Worm (Caenorhabditis elegans) whole organism, L1 larva: ENCODE measurements around the gene cyp-13A12.
A peak's percentile ranks its signal among the peaks of the same experiment; 100 is the strongest.

ENCODE experiments used
- C04F5.9 ChIP-seq: sonication (generic microtip); optimal IDR thresholded peaks from 2 replicates; lab custom pipeline; 2016; ENCODE audit warnings: missing genetic modification characterization, missing compliant biosample characterization
- C16A3.4 ChIP-seq: fragments of 150-350 bp; optimal IDR thresholded peaks from 2 replicates; lab custom pipeline; 2014; ENCODE audit warnings: missing biosample characterization, missing genetic modification characterization
- C34B4.2 ChIP-seq: sonication (generic microtip); optimal IDR thresholded peaks from 2 replicates; lab custom pipeline; 2017; ENCODE audit warnings: mild to moderate bottlenecking, missing genetic modification characterization, missing compliant biosample characterization
- F16B12.6 ChIP-seq: fragments of 150-350 bp; optimal IDR thresholded peaks from 2 replicates; lab custom pipeline; 2014; ENCODE audit warnings: missing biosample characterization, missing genetic modification characterization
- alr-1 ChIP-seq: fragments of 200-800 bp; sonication (Bioruptor generic); optimal IDR thresholded peaks from 2 replicates; lab custom pipeline; 2018; ENCODE audit warnings: borderline replicate concordance, mild to moderate bottlenecking, missing genetic modification characterization, missing compliant biosample characterization
- blmp-1 ChIP-seq: fragments of 150-350 bp; optimal IDR thresholded peaks from 2 replicates; lab custom pipeline; 2014; ENCODE audit warnings: missing biosample characterization, missing genetic modification characterization
- ceh-88 ChIP-seq: fragments of 200-800 bp; sonication (Bioruptor generic); IDR thresholded peaks from 2 replicates; pipeline ENCODE4 v1.3.6; 2022; ENCODE audit warnings: missing genetic modification characterization, missing compliant biosample characterization
- efl-1 ChIP-seq, 4 experiments: fragments of 150-350 bp; optimal IDR thresholded peaks in 3 of 4; peaks in 1 of 4; 1 replicate in 1 of 4; 2 replicates in 3 of 4; lab custom pipeline; 2014; ENCODE audit warnings: missing biosample characterization in 2 of 4, missing genetic modification characterization in 2 of 4, missing genetic modification reagents in 2 of 4
- egl-27 ChIP-seq, 2 experiments: fragments of 150-350 bp in 1 of 2; sonication (generic microtip); optimal IDR thresholded peaks; 3 replicates each; lab custom pipeline; 2017 to 2018; ENCODE audit warnings: missing biosample characterization in 2 of 2, missing genetic modification characterization in 2 of 2, missing genetic modification reagents in 2 of 2
- elt-3 ChIP-seq, 6 experiments: fragments of 150-350 bp in 1 of 6; sonication (generic microtip); optimal IDR thresholded peaks; 2 replicates each; lab custom pipeline; 2017 to 2018; ENCODE audit warnings: missing biosample characterization in 6 of 6, missing genetic modification characterization in 6 of 6, inconsistent platforms in 1 of 6
- hlh-4 ChIP-seq: sonication (generic microtip); optimal IDR thresholded peaks from 2 replicates; lab custom pipeline; 2016; ENCODE audit warnings: mild to moderate bottlenecking, missing genetic modification characterization, missing compliant biosample characterization
- irx-1 ChIP-seq: sonication (generic microtip); optimal IDR thresholded peaks from 2 replicates; lab custom pipeline; 2016; ENCODE audit warnings: missing genetic modification characterization, missing compliant biosample characterization
- isw-1 ChIP-seq: fragments of 200-800 bp; sonication (Bioruptor generic); IDR thresholded peaks from 2 replicates; pipeline ENCODE4 v1.3.6; 2022; ENCODE audit warnings: missing genetic modification characterization, missing compliant biosample characterization
- jun-1 ChIP-seq: fragments of 150-350 bp; optimal IDR thresholded peaks from 2 replicates; lab custom pipeline; 2014; ENCODE audit warnings: missing biosample characterization, missing genetic modification reagents, missing genetic modification characterization
- lin-14 ChIP-seq: fragments of 200-800 bp; sonication (Bioruptor generic); optimal IDR thresholded peaks from 2 replicates; lab custom pipeline; 2018; ENCODE audit warnings: mild to moderate bottlenecking, missing genetic modification characterization, moderate library complexity, missing compliant biosample characterization
- lin-35 ChIP-seq, 2 experiments: fragments of 150-350 bp; optimal IDR thresholded peaks; 2 replicates each; lab custom pipeline; 2014; ENCODE audit warnings: missing biosample characterization in 2 of 2, missing genetic modification characterization in 2 of 2, missing genetic modification reagents in 2 of 2
- lir-3 ChIP-seq: sonication (generic microtip); optimal IDR thresholded peaks from 2 replicates; lab custom pipeline; 2016; ENCODE audit warnings: mild to moderate bottlenecking, missing genetic modification characterization, moderate library complexity, missing compliant biosample characterization; ENCODE audit not compliant: poor library complexity
- lsy-2 ChIP-seq, 2 experiments: fragments of 150-350 bp; optimal IDR thresholded peaks; 2 replicates each; lab custom pipeline; 2014; ENCODE audit warnings: missing biosample characterization in 2 of 2, missing genetic modification characterization in 2 of 2
- mab-9 ChIP-seq: fragments of 200-800 bp; sonication (Bioruptor generic); IDR thresholded peaks from 2 replicates; pipeline ENCODE4 v1.3.6; 2022; ENCODE audit warnings: missing genetic modification reagents, missing genetic modification characterization, missing compliant biosample characterization
- mdl-1 ChIP-seq, 2 experiments: fragments of 150-350 bp; optimal IDR thresholded peaks; 2 replicates each; lab custom pipeline; 2014 to 2017; ENCODE audit warnings: missing biosample characterization in 2 of 2, missing genetic modification characterization in 2 of 2, inconsistent platforms in 1 of 2
- mep-1 ChIP-seq: fragments of 150-350 bp; optimal IDR thresholded peaks from 2 replicates; lab custom pipeline; 2014; ENCODE audit warnings: missing biosample characterization, missing genetic modification characterization
- nhr-11 ChIP-seq: fragments of 150-350 bp; optimal IDR thresholded peaks from 2 replicates; lab custom pipeline; 2014; ENCODE audit warnings: missing biosample characterization, missing genetic modification characterization
- nhr-12 ChIP-seq: sonication (generic microtip); optimal IDR thresholded peaks from 2 replicates; lab custom pipeline; 2017; ENCODE audit warnings: missing biosample characterization, missing genetic modification characterization
- nhr-19 ChIP-seq: fragments of 200-800 bp; sonication (Bioruptor generic); conservative IDR thresholded peaks from 2 replicates; pipeline ENCODE4 v1.3.6; 2022; ENCODE audit warnings: missing genetic modification characterization, missing compliant biosample characterization
- nhr-20 ChIP-seq: sonication (generic microtip); optimal IDR thresholded peaks from 2 replicates; lab custom pipeline; 2016; ENCODE audit warnings: mild to moderate bottlenecking, missing genetic modification characterization, missing compliant biosample characterization
- nhr-237 ChIP-seq: fragments of 150-350 bp; optimal IDR thresholded peaks from 2 replicates; lab custom pipeline; 2014; ENCODE audit warnings: missing biosample characterization, missing genetic modification characterization
- nhr-71 ChIP-seq: sonication (generic microtip); optimal IDR thresholded peaks from 2 replicates; lab custom pipeline; 2016; ENCODE audit warnings: mild to moderate bottlenecking, missing genetic modification characterization, moderate library complexity, missing compliant biosample characterization
- nhr-84 ChIP-seq: sonication (generic microtip); optimal IDR thresholded peaks from 2 replicates; lab custom pipeline; 2017; ENCODE audit warnings: missing biosample characterization, missing genetic modification characterization
- nhr-85 ChIP-seq: sonication (generic microtip); peaks from one replicate; lab custom pipeline; 2016; ENCODE audit warnings: missing genetic modification characterization, inconsistent platforms, missing compliant biosample characterization
- nhr-90 ChIP-seq: sonication (generic microtip); optimal IDR thresholded peaks from 2 replicates; lab custom pipeline; 2016; ENCODE audit warnings: mild to moderate bottlenecking, missing genetic modification characterization, missing compliant biosample characterization; ENCODE audit not compliant: poor library complexity
- pag-3 ChIP-seq: sonication (generic microtip); optimal IDR thresholded peaks from 2 replicates; lab custom pipeline; 2017; ENCODE audit warnings: missing genetic modification characterization, mild to moderate bottlenecking, missing compliant biosample characterization, antibody characterized with exemption, borderline replicate concordance; ENCODE audit not compliant: insufficient read depth
- pqm-1 ChIP-seq: sonication (generic microtip); optimal IDR thresholded peaks from 3 replicates; lab custom pipeline; 2017; ENCODE audit warnings: missing biosample characterization, missing genetic modification characterization
- rnt-1 ChIP-seq: sonication (generic microtip); optimal IDR thresholded peaks from 2 replicates; lab custom pipeline; 2016; ENCODE audit warnings: mild to moderate bottlenecking, missing genetic modification characterization, moderate library complexity, missing compliant biosample characterization
- skn-1 ChIP-seq: fragments of 150-350 bp; optimal IDR thresholded peaks from 2 replicates; lab custom pipeline; 2014; ENCODE audit warnings: missing biosample characterization, missing genetic modification characterization
- snpc-4 ChIP-seq: fragments of 150-350 bp; optimal IDR thresholded peaks from 2 replicates; lab custom pipeline; 2014; ENCODE audit warnings: missing biosample characterization, missing genetic modification characterization
- snu-23 ChIP-seq: sonication (generic microtip); optimal IDR thresholded peaks from 2 replicates; lab custom pipeline; 2016; ENCODE audit warnings: missing genetic modification characterization, missing compliant biosample characterization
- swsn-7 ChIP-seq: sonication (generic microtip); optimal IDR thresholded peaks from 2 replicates; lab custom pipeline; 2016; ENCODE audit warnings: missing genetic modification characterization, missing compliant biosample characterization
- tlp-1 ChIP-seq: fragments of 150-350 bp; optimal IDR thresholded peaks from 2 replicates; lab custom pipeline; 2014; ENCODE audit warnings: missing biosample characterization, missing genetic modification characterization
- unc-130 ChIP-seq: fragments of 150-350 bp; optimal IDR thresholded peaks from 2 replicates; lab custom pipeline; 2017; ENCODE audit warnings: missing biosample characterization, missing genetic modification characterization, inconsistent platforms
- unc-30 ChIP-seq: sonication (generic microtip); optimal IDR thresholded peaks from 2 replicates; lab custom pipeline; 2017; ENCODE audit warnings: missing biosample characterization, missing genetic modification characterization
- unc-62 ChIP-seq: fragments of 150-350 bp; optimal IDR thresholded peaks from 2 replicates; lab custom pipeline; 2014; ENCODE audit warnings: missing biosample characterization, missing genetic modification reagents, missing genetic modification characterization
- vab-15 ChIP-seq: sonication (generic microtip); optimal IDR thresholded peaks from 2 replicates; lab custom pipeline; 2017; ENCODE audit warnings: missing genotype, mild to moderate bottlenecking, missing genetic modification characterization, missing compliant biosample characterization
- zag-1 ChIP-seq: fragments of 150-350 bp; optimal IDR thresholded peaks from 2 replicates; lab custom pipeline; 2014; ENCODE audit warnings: missing biosample characterization, missing genetic modification characterization
- zip-4 ChIP-seq: fragments of 200-800 bp; sonication (Bioruptor generic); optimal IDR thresholded peaks from 2 replicates; lab custom pipeline; 2018; ENCODE audit warnings: mild to moderate bottlenecking, missing genetic modification characterization, moderate library complexity, missing compliant biosample characterization
- ztf-11 ChIP-seq, 2 experiments: sonication (generic microtip); optimal IDR thresholded peaks; 2 replicates each; lab custom pipeline; 2016 to 2017; ENCODE audit warnings: missing genetic modification characterization in 2 of 2, missing biosample characterization in 1 of 2, missing compliant biosample characterization in 1 of 2
- ztf-4 ChIP-seq: fragments of 150-350 bp; optimal IDR thresholded peaks from 2 replicates; lab custom pipeline; 2014; ENCODE audit warnings: missing biosample characterization, missing genetic modification characterization

The cyp-13A12 gene

ce11 chrIII:13005161-13005560, 19.2 kb upstream of the cyp-13A12 start, which contains the start of gene snf-7:
snf-7 (plus strand) TSS chrIII:13005461.
- TF ChIP-seq unc-30 (tag; lab: Kevin White, UChicago) (no peak), pqm-1 (tag; lab: Kevin White, UChicago) (no peak), ztf-4 (tag; lab: Kevin White, UChicago) (no peak), tlp-1 (tag; lab: Kevin White, UChicago) (no peak), unc-62 (GFP tag; lab: Kevin White, UChicago) (no peak), nhr-11 (tag; lab: Kevin White, UChicago) (no peak), isw-1 (GFP tag; lab: Robert Waterston, UW) (no peak), vab-15 (tag; lab: Kevin White, UChicago) (no peak), irx-1 (tag; lab: Kevin White, UChicago) (no peak), zag-1 (tag; lab: Kevin White, UChicago) (no peak), C16A3.4 (no peak), C34B4.2 (no peak), mdl-1 (tag; optimal IDR thresholded peaks at IDR 0.05; lab: Kevin White, UChicago) (no peak)

ce11 chrIII:13011927-13012326, 12.4 kb upstream of the cyp-13A12 start:
- TF ChIP-seq rnt-1 (tag; lab: Kevin White, UChicago) = no peak
- no peak for TF ChIP-seq lir-3 (tag; lab: Kevin White, UChicago)
- TF ChIP-seq elt-3 (tag; optimal IDR thresholded peaks at IDR 0.05; lab: Kevin White, UChicago) = peak in 1 of 6 experiments; percentile 65
- no peak for TF ChIP-seq zip-4 (GFP tag; lab: Kevin White, UChicago)
- TF ChIP-seq C04F5.9 (tag; lab: Kevin White, UChicago) = no peak
- TF ChIP-seq vab-15 (tag; lab: Kevin White, UChicago) = peak; percentile 31
- peak in 1 of 2 experiments; percentile 24 for TF ChIP-seq lin-35 (GFP tag; optimal IDR thresholded peaks at IDR 0.05; lab: Kevin White, UChicago)
- TF ChIP-seq alr-1 (tag; lab: Kevin White, UChicago) = no peak
- TF ChIP-seq C34B4.2 = no peak
- TF ChIP-seq zag-1 (tag; lab: Kevin White, UChicago) = no peak
- no peak for TF ChIP-seq snpc-4
- TF ChIP-seq F16B12.6 = no peak
- no peak for TF ChIP-seq nhr-71 (tag; lab: Kevin White, UChicago)
- TF ChIP-seq snu-23 = peak; percentile 65
- TF ChIP-seq blmp-1 (tag; lab: Kevin White, UChicago) = peak; percentile 85
- peak; percentile 15 for TF ChIP-seq nhr-90 (tag; lab: Kevin White, UChicago)
- TF ChIP-seq unc-130 (tag; lab: Kevin White, UChicago) = peak; percentile 35
- peak; percentile 34 for TF ChIP-seq pag-3 (tag; lab: Kevin White, UChicago)
- TF ChIP-seq nhr-85 (tag; lab: Kevin White, UChicago) = peak; percentile 76
- TF ChIP-seq lsy-2 (tag; optimal IDR thresholded peaks at IDR 0.05; lab: Kevin White, UChicago) = peak in 1 of 2 experiments; percentile 49
- TF ChIP-seq jun-1 (tag; lab: Kevin White, UChicago) = no peak
- no peak for TF ChIP-seq ceh-88 (GFP tag; lab: Robert Waterston, UW)
- TF ChIP-seq nhr-12 (tag; lab: Kevin White, UChicago) = no peak
- no peak for TF ChIP-seq egl-27 (tag; optimal IDR thresholded peaks at IDR 0.05; lab: Kevin White, UChicago)
- TF ChIP-seq mab-9 (GFP tag; lab: Robert Waterston, UW) = no peak
- TF ChIP-seq nhr-84 = no peak
- TF ChIP-seq irx-1 (tag; lab: Kevin White, UChicago) = no peak
- no peak for TF ChIP-seq hlh-4 (tag; lab: Kevin White, UChicago)
- TF ChIP-seq swsn-7 (tag; lab: Kevin White, UChicago) = no peak
- TF ChIP-seq nhr-19 = no peak
- TF ChIP-seq nhr-237 (tag; lab: Kevin White, UChicago) = no peak
- TF ChIP-seq efl-1 (optimal IDR thresholded peaks at IDR 0.05; lab: Kevin White, UChicago) = no peak
- TF ChIP-seq efl-1 (GFP tag; optimal IDR thresholded peaks at IDR 0.05 in 1 of 2; lab: Kevin White, UChicago) = peak in 1 of 2 experiments; percentile 92
- peak; percentile 8 for TF ChIP-seq mep-1
- no peak for TF ChIP-seq ztf-11 (tag; optimal IDR thresholded peaks at IDR 0.05; lab: Kevin White, UChicago)
- TF ChIP-seq skn-1 (tag; lab: Kevin White, UChicago) = no peak
- TF ChIP-seq lin-14 (GFP tag; lab: Kevin White, UChicago) = peak; percentile 84
- TF ChIP-seq nhr-20 = peak; percentile 75
